Worm (Caenorhabditis elegans) whole organism, mixed stage, embryonic: ENCODE data around the gene ceh-75.
A peak's percentile ranks its signal among the peaks of the same experiment; 100 is the strongest.

ENCODE experiments used
- lin-13 ChIP-seq: fragments of 150-350 bp; optimal IDR thresholded peaks from 2 replicates; lab custom pipeline; 2014; ENCODE audit warnings: missing biosample characterization, missing genetic modification characterization
- nhr-12 ChIP-seq: fragments of 150-350 bp; optimal IDR thresholded peaks from 2 replicates; lab custom pipeline; 2014; ENCODE audit warnings: missing biosample characterization, missing genetic modification characterization
- pha-4 ChIP-seq: fragments of 150-350 bp; optimal IDR thresholded peaks from 2 replicates; lab custom pipeline; 2018; ENCODE audit warnings: missing biosample characterization, missing genetic modification reagents, missing genetic modification characterization
- unc-62 ChIP-seq: fragments of 150-350 bp; optimal IDR thresholded peaks from 2 replicates; lab custom pipeline; 2014; ENCODE audit warnings: missing biosample characterization, missing genetic modification reagents, missing genetic modification characterization

- TF ChIP-seq pha-4 (tag; lab: Kevin White, UChicago) (peak; percentile 72), unc-62 (GFP tag; lab: Kevin White, UChicago) (peak; percentile 51), lin-13 (tag; lab: Kevin White, UChicago) (peak; percentile 58), nhr-12 (tag; lab: Kevin White, UChicago) (no peak)
Measured at ce11 chrV:9970119-9970518, 49.0 kb downstream of the ceh-75 start.
